Worm (Caenorhabditis elegans) whole organism, mixed stage, embryonic: ENCODE results near the gene R11G10.3.

Experiments used
- bed-3 ChIP-seq: fragments of 200-800 bp; sonication (Bioruptor generic); optimal IDR thresholded peaks from 3 replicates; lab custom pipeline; 2018; ENCODE audit warnings: mild to moderate bottlenecking, missing genetic modification characterization, moderate library complexity, missing compliant biosample characterization
- ham-2 ChIP-seq: fragments of 200-800 bp; sonication (Bioruptor generic); optimal IDR thresholded peaks from 2 replicates; lab custom pipeline; 2018; ENCODE audit warnings: mild to moderate bottlenecking, missing genetic modification characterization, missing compliant biosample characterization
- lsy-2 ChIP-seq: fragments of 150-350 bp; optimal IDR thresholded peaks from 2 replicates; lab custom pipeline; 2014; ENCODE audit warnings: missing biosample characterization, missing genetic modification characterization
- nhr-237 ChIP-seq: fragments of 150-350 bp; optimal IDR thresholded peaks from 2 replicates; lab custom pipeline; 2014; ENCODE audit warnings: missing biosample characterization, missing genetic modification characterization
- nhr-28 ChIP-seq: fragments of 150-350 bp; optimal IDR thresholded peaks from 2 replicates; lab custom pipeline; 2014; ENCODE audit warnings: missing biosample characterization, missing genetic modification characterization
- nhr-76 ChIP-seq: sonication (generic microtip); optimal IDR thresholded peaks from 2 replicates; lab custom pipeline; 2017; ENCODE audit warnings: missing biosample characterization, missing genetic modification characterization
- pha-4 ChIP-seq: fragments of 150-350 bp; optimal IDR thresholded peaks from 2 replicates; lab custom pipeline; 2018; ENCODE audit warnings: missing biosample characterization, missing genetic modification reagents, missing genetic modification characterization
- sptf-1 ChIP-seq: sonication (generic microtip); optimal IDR thresholded peaks from 2 replicates; lab custom pipeline; 2017; ENCODE audit warnings: mild to moderate bottlenecking, missing genetic modification characterization, moderate library complexity, missing compliant biosample characterization
- tbx-8 ChIP-seq: fragments of 200-800 bp; sonication (Bioruptor generic); optimal IDR thresholded peaks from 2 replicates; lab custom pipeline; 2018; ENCODE audit warnings: mild to moderate bottlenecking, missing genetic modification characterization, moderate library complexity, missing compliant biosample characterization
- unc-120 ChIP-seq: sonication (generic microtip); optimal IDR thresholded peaks from 2 replicates; lab custom pipeline; 2017; ENCODE audit warnings: missing genetic modification characterization, missing compliant biosample characterization; ENCODE audit not compliant: poor library complexity, severe bottlenecking
- ztf-11 ChIP-seq: fragments of 150-350 bp; optimal IDR thresholded peaks from 2 replicates; lab custom pipeline; 2014; ENCODE audit warnings: missing biosample characterization, missing genetic modification characterization

- TF ChIP-seq bed-3 (GFP tag; lab: Kevin White, UChicago): no peak
- no peak for TF ChIP-seq pha-4
- no peak for TF ChIP-seq sptf-1 (tag; lab: Kevin White, UChicago)
- no peak for TF ChIP-seq tbx-8 (GFP tag; lab: Kevin White, UChicago)
- TF ChIP-seq ham-2 (GFP tag; lab: Kevin White, UChicago): no peak
- no peak for TF ChIP-seq unc-120 (tag; lab: Kevin White, UChicago)
- no peak for TF ChIP-seq nhr-76 (tag; lab: Kevin White, UChicago)
- no peak for TF ChIP-seq nhr-237 (tag; lab: Kevin White, UChicago)
- TF ChIP-seq lsy-2 (tag; lab: Kevin White, UChicago): no peak
- no peak for TF ChIP-seq nhr-28 (tag; lab: Kevin White, UChicago)
- TF ChIP-seq ztf-11: no peak
These were observed 28.3 kb downstream of the R11G10.3 start, which contains the start of the genes C56A3.4 and C56A3.5 for ce11 chrV:13551601-13552000.
